Worm (Caenorhabditis elegans) whole organism, L4 larva: ENCODE measurements around the gene fbxb-104.

Experiments
- F10B5.3 ChIP-seq: sonication (generic microtip); optimal IDR thresholded peaks from 2 replicates; lab custom pipeline; 2016; ENCODE audit warnings: mild to moderate bottlenecking, missing genetic modification characterization, missing compliant biosample characterization
- F26F4.8 ChIP-seq: fragments of 200-800 bp; sonication (Bioruptor generic); conservative IDR thresholded peaks from 2 replicates; pipeline ENCODE4 v1.3.6; 2022; ENCODE audit warnings: missing genetic modification characterization, missing compliant biosample characterization
- F49E8.2 ChIP-seq: sonication (generic microtip); optimal IDR thresholded peaks from 2 replicates; lab custom pipeline; 2016; ENCODE audit warnings: missing compliant biosample characterization, mild to moderate bottlenecking, missing genetic modification characterization, borderline replicate concordance
- T26A8.4 ChIP-seq: fragments of 200-800 bp; sonication (Bioruptor generic); IDR thresholded peaks from 2 replicates; pipeline ENCODE4 v1.3.6; 2022; ENCODE audit warnings: missing genetic modification characterization, missing compliant biosample characterization
- Y5F2A.4 ChIP-seq: fragments of 200-800 bp; sonication (Bioruptor generic); optimal IDR thresholded peaks from 2 replicates; lab custom pipeline; 2018; ENCODE audit warnings: mild to moderate bottlenecking, missing genetic modification characterization, missing compliant biosample characterization
- ZK546.5 ChIP-seq, 2 experiments: sonication (generic microtip); optimal IDR thresholded peaks; 2 replicates each; lab custom pipeline; 2017; ENCODE audit warnings: missing biosample characterization in 2 of 2, missing genetic modification characterization in 2 of 2
- arid-1 ChIP-seq: fragments of 200-800 bp; sonication (Bioruptor generic); conservative IDR thresholded peaks from 2 replicates; pipeline ENCODE4 v1.3.6; 2022; ENCODE audit warnings: missing genetic modification reagents, missing genetic modification characterization, missing compliant biosample characterization
- attf-4 ChIP-seq: sonication (generic microtip); optimal IDR thresholded peaks from 3 replicates; lab custom pipeline; 2017; ENCODE audit warnings: missing biosample characterization, missing genetic modification characterization
- ceh-28 ChIP-seq: fragments of 150-350 bp; optimal IDR thresholded peaks from 2 replicates; lab custom pipeline; 2014; ENCODE audit warnings: missing biosample characterization, missing genetic modification reagents, missing genetic modification characterization
- ceh-32 ChIP-seq: sonication (generic microtip); optimal IDR thresholded peaks from 2 replicates; lab custom pipeline; 2016; ENCODE audit warnings: mild to moderate bottlenecking, missing genetic modification characterization, missing compliant biosample characterization; ENCODE audit not compliant: poor library complexity
- ceh-62 ChIP-seq: sonication (generic microtip); optimal IDR thresholded peaks from 2 replicates; lab custom pipeline; 2017; ENCODE audit warnings: missing biosample characterization, missing genetic modification characterization
- ceh-82 ChIP-seq: sonication (generic microtip); optimal IDR thresholded peaks from 2 replicates; lab custom pipeline; 2017; ENCODE audit warnings: missing biosample characterization, missing genetic modification characterization
- dmd-6 ChIP-seq: fragments of 200-800 bp; sonication (Bioruptor generic); IDR thresholded peaks from 2 replicates; pipeline ENCODE4 v1.3.6; 2022; ENCODE audit warnings: missing genetic modification reagents, missing genetic modification characterization, missing compliant biosample characterization
- dpl-1 ChIP-seq: fragments of 150-350 bp; optimal IDR thresholded peaks from 2 replicates; lab custom pipeline; 2014; ENCODE audit warnings: missing biosample characterization, missing genetic modification reagents, missing genetic modification characterization
- fos-1 ChIP-seq: fragments of 150-350 bp; optimal IDR thresholded peaks from 2 replicates; lab custom pipeline; 2014; ENCODE audit warnings: missing biosample characterization, missing genetic modification characterization
- hlh-11 ChIP-seq: fragments of 200-800 bp; sonication (Bioruptor generic); optimal IDR thresholded peaks from 2 replicates; lab custom pipeline; 2018; ENCODE audit warnings: mild to moderate bottlenecking, missing genetic modification characterization, missing compliant biosample characterization
- jun-1 ChIP-seq: fragments of 150-350 bp; optimal IDR thresholded peaks from 2 replicates; lab custom pipeline; 2014; ENCODE audit warnings: missing biosample characterization, missing genetic modification reagents, missing genetic modification characterization
- lim-7 ChIP-seq: fragments of 200-800 bp; sonication (Bioruptor generic); IDR thresholded peaks from 2 replicates; pipeline ENCODE4 v1.3.6; 2022; ENCODE audit warnings: missing genetic modification characterization, missing compliant biosample characterization
- lin-1 ChIP-seq: fragments of 200-800 bp; sonication (Bioruptor generic); IDR thresholded peaks from 2 replicates; pipeline ENCODE4 v1.3.6; 2022; ENCODE audit warnings: missing genetic modification reagents, missing genetic modification characterization, missing compliant biosample characterization
- lin-39 ChIP-seq: fragments of 150-350 bp; optimal IDR thresholded peaks from 2 replicates; lab custom pipeline; 2014; ENCODE audit warnings: missing biosample characterization, missing genetic modification reagents, missing genetic modification characterization
- lir-3 ChIP-seq: sonication (generic microtip); optimal IDR thresholded peaks from 2 replicates; lab custom pipeline; 2016; ENCODE audit warnings: mild to moderate bottlenecking, missing genetic modification characterization, missing compliant biosample characterization
- madf-9 ChIP-seq: fragments of 200-800 bp; sonication (Bioruptor generic); conservative IDR thresholded peaks from 2 replicates; pipeline ENCODE4 v1.3.6; 2022; ENCODE audit warnings: missing genetic modification reagents, missing genetic modification characterization, missing compliant biosample characterization
- mdl-1 ChIP-seq, 2 experiments: fragments of 150-350 bp in 1 of 2; sonication (generic microtip) in 1 of 2; optimal IDR thresholded peaks; 2 replicates each; lab custom pipeline; 2014 to 2017; ENCODE audit warnings: missing biosample characterization in 2 of 2, missing genetic modification characterization in 2 of 2
- mdt-29 ChIP-seq: fragments of 200-800 bp; sonication (Bioruptor generic); IDR thresholded peaks from 2 replicates; pipeline ENCODE4 v1.3.6; 2022; ENCODE audit warnings: missing genetic modification reagents, missing genetic modification characterization, missing compliant biosample characterization
- mxl-2 ChIP-seq: fragments of 200-800 bp; sonication (Bioruptor generic); conservative IDR thresholded peaks from 2 replicates; pipeline ENCODE4 v1.3.6; 2022; ENCODE audit warnings: missing genetic modification reagents, missing genetic modification characterization, missing compliant biosample characterization
- nhr-102 ChIP-seq: sonication (generic microtip); optimal IDR thresholded peaks from 2 replicates; lab custom pipeline; 2016; ENCODE audit warnings: mild to moderate bottlenecking, missing genetic modification characterization, moderate library complexity, missing compliant biosample characterization
- nhr-11 ChIP-seq: fragments of 150-350 bp; optimal IDR thresholded peaks from 2 replicates; lab custom pipeline; 2014; ENCODE audit warnings: missing biosample characterization, missing genetic modification characterization
- nhr-111 ChIP-seq: fragments of 200-800 bp; sonication (Bioruptor generic); optimal IDR thresholded peaks from 2 replicates; lab custom pipeline; 2018; ENCODE audit warnings: mild to moderate bottlenecking, missing genetic modification characterization, missing compliant biosample characterization
- nhr-25 ChIP-seq: sonication (generic microtip); optimal IDR thresholded peaks from 2 replicates; lab custom pipeline; 2017; ENCODE audit warnings: missing genetic modification characterization, mild to moderate bottlenecking, missing compliant biosample characterization, antibody characterized with exemption, moderate library complexity, borderline replicate concordance; ENCODE audit not compliant: insufficient read depth
- nhr-28 ChIP-seq: fragments of 150-350 bp; optimal IDR thresholded peaks from 2 replicates; lab custom pipeline; 2014; ENCODE audit warnings: missing biosample characterization, missing genetic modification characterization
- nhr-42 ChIP-seq: fragments of 200-800 bp; sonication (Bioruptor generic); IDR thresholded peaks from 2 replicates; pipeline ENCODE4 v1.3.6; 2022; ENCODE audit warnings: missing genetic modification characterization, missing compliant biosample characterization
- nhr-48 ChIP-seq: sonication (generic microtip); optimal IDR thresholded peaks from 2 replicates; lab custom pipeline; 2016; ENCODE audit warnings: mild to moderate bottlenecking, missing genetic modification characterization, missing compliant biosample characterization
- nhr-6 ChIP-seq: fragments of 150-350 bp; optimal IDR thresholded peaks from 2 replicates; lab custom pipeline; 2014; ENCODE audit warnings: missing biosample characterization, missing genetic modification characterization
- nhr-77 ChIP-seq: fragments of 150-350 bp; optimal IDR thresholded peaks from 2 replicates; lab custom pipeline; 2014; ENCODE audit warnings: missing biosample characterization, missing genetic modification characterization
- set-16 ChIP-seq: fragments of 200-800 bp; sonication (Bioruptor generic); IDR thresholded peaks from 2 replicates; pipeline ENCODE4 v1.3.6; 2022; ENCODE audit warnings: missing genetic modification reagents, missing genetic modification characterization, missing compliant biosample characterization
- snpc-4 ChIP-seq: fragments of 150-350 bp; optimal IDR thresholded peaks from 2 replicates; lab custom pipeline; 2014; ENCODE audit warnings: missing biosample characterization, missing genetic modification characterization
- spr-3 ChIP-seq: fragments of 200-800 bp; sonication (Bioruptor generic); optimal IDR thresholded peaks from 2 replicates; lab custom pipeline; 2018; ENCODE audit warnings: mild to moderate bottlenecking, missing genetic modification characterization, missing compliant biosample characterization
- tag-97 ChIP-seq: fragments of 200-800 bp; sonication (Bioruptor generic); IDR thresholded peaks from 2 replicates; pipeline ENCODE4 v1.3.6; 2022; ENCODE audit warnings: missing genetic modification characterization, missing compliant biosample characterization
- unc-130 ChIP-seq: sonication (generic microtip); optimal IDR thresholded peaks from 2 replicates; lab custom pipeline; 2016; ENCODE audit warnings: missing genetic modification reagents, missing genetic modification characterization, missing compliant biosample characterization
- unc-62 ChIP-seq, 3 experiments: fragments of 150-350 bp in 1 of 3; sonication (generic microtip); optimal IDR thresholded peaks in 2 of 3; peaks in 1 of 3; 1 replicate in 1 of 3; 2 replicates in 2 of 3; lab custom pipeline; 2014 to 2017; ENCODE audit warnings: missing biosample characterization in 3 of 3, missing genetic modification characterization in 3 of 3, missing genetic modification reagents in 3 of 3, missing genotype in 1 of 3
- zfp-3 ChIP-seq: fragments of 200-800 bp; sonication (Bioruptor generic); conservative IDR thresholded peaks from 2 replicates; pipeline ENCODE4 v1.3.6; 2022; ENCODE audit warnings: missing genetic modification reagents, missing genetic modification characterization, missing compliant biosample characterization

fbxb-104 gene

ce11 chrII:3439244-3439698, 37.8 kb downstream of the fbxb-104 start (continued):
- peak; percentile 73; the same call in 1 of the 2 replicates for TF ChIP-seq zfp-3
- no peak for TF ChIP-seq jun-1 (tag; lab: Kevin White, UChicago)
- TF ChIP-seq madf-9, result peak; percentile 26; the same call in 1 of the 2 replicates
- TF ChIP-seq arid-1 (GFP tag; lab: Robert Waterston, UW), result no peak
- no peak for TF ChIP-seq ceh-62 (tag; lab: Kevin White, UChicago)
- peak; percentile 86 for TF ChIP-seq mdt-29 (GFP tag; lab: Robert Waterston, UW)
- no peak for TF ChIP-seq ceh-82 (tag; lab: Kevin White, UChicago)
- no peak for TF ChIP-seq nhr-111 (GFP tag; lab: Kevin White, UChicago)
- peak; percentile 4 for TF ChIP-seq nhr-48 (tag; lab: Kevin White, UChicago)
- TF ChIP-seq unc-62 (GFP tag; optimal IDR thresholded peaks at IDR 0.05 in 1 of 2; lab: Kevin White, UChicago), result no peak
- no peak for TF ChIP-seq unc-62 (tag; optimal IDR thresholded peaks at IDR 0.05; lab: Kevin White, UChicago)
- TF ChIP-seq attf-4, result no peak
- TF ChIP-seq fos-1, result no peak
- no peak for TF ChIP-seq lin-39
- TF ChIP-seq nhr-6 (tag; lab: Kevin White, UChicago), result no peak
- no peak for TF ChIP-seq dpl-1 (GFP tag; lab: Kevin White, UChicago)
- no peak for TF ChIP-seq tag-97
- TF ChIP-seq hlh-11, result peak; percentile 81
- TF ChIP-seq T26A8.4, result peak; percentile 74

DNA sequence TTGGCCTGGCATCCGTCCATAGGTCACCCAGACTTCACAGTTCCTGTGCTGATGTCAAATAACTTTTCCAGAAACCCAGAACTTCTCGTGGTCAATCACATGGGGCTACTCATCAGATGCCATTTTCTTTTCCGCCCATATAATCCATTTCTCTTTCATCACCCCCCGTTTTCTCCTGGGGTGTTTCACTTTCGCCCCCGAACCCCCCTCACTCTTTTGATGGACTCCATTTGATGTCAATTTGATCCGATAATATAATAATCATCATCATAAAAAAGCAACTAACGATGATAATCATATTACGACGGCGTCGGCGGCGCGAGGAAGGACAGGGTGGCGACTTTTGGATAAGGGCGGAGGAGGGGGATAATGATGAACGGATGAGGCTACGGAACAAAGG, 38.8 kb downstream of the fbxb-104 start:
- TF ChIP-seq lir-3 (tag; lab: Kevin White, UChicago) (no peak), F10B5.3 (tag; lab: Kevin White, UChicago) (no peak), hlh-11 (peak; percentile 2)

- TF ChIP-seq nhr-42 (GFP tag; lab: Robert Waterston, UW) (no peak), set-16 (peak; percentile 77)
Observed at ce11 chrII:3437393-3437792, 39.7 kb downstream of the fbxb-104 start.

ce11 chrII:3436412-3436811, 40.7 kb downstream of the fbxb-104 start, which contains the start of gene skpo-2:
Gene skpo-2 (minus strand): TSS chrII:3436512.
- TF ChIP-seq Y5F2A.4 (GFP tag; lab: Kevin White, UChicago) (no peak), nhr-77 (tag; lab: Kevin White, UChicago) (no peak), ceh-32 (tag; lab: Kevin White, UChicago) (no peak), lim-7 (GFP tag; lab: Robert Waterston, UW) (no peak), nhr-102 (tag; lab: Kevin White, UChicago) (no peak), lin-1 (GFP tag; lab: Robert Waterston, UW) (no peak), nhr-28 (no peak), nhr-11 (tag; lab: Kevin White, UChicago) (no peak), tag-97 (no peak), nhr-6 (tag; lab: Kevin White, UChicago) (no peak), unc-62 (GFP tag; optimal IDR thresholded peaks at IDR 0.05 in 1 of 2; lab: Kevin White, UChicago) (no peak), unc-62 (tag; optimal IDR thresholded peaks at IDR 0.05; lab: Kevin White, UChicago) (no peak), F26F4.8 (GFP tag; lab: Robert Waterston, UW) (no peak)

ce11 chrII:3434893-3435503, 42.1 kb downstream of the fbxb-104 start:
- no peak for TF ChIP-seq ZK546.5 (tag; optimal IDR thresholded peaks at IDR 0.05; lab: Kevin White, UChicago)
- TF ChIP-seq nhr-25 (tag; lab: Kevin White, UChicago), result peak; percentile 16
- no peak for TF ChIP-seq fos-1
- TF ChIP-seq F26F4.8 (GFP tag; lab: Robert Waterston, UW), result no peak
- TF ChIP-seq F49E8.2 (tag; lab: Kevin White, UChicago), result no peak
- TF ChIP-seq arid-1 (GFP tag; lab: Robert Waterston, UW), result no peak
- no peak for TF ChIP-seq ceh-28 (tag; lab: Kevin White, UChicago)
- peak; percentile 55 for TF ChIP-seq dmd-6 (GFP tag; lab: Robert Waterston, UW)
- peak; percentile 34 for TF ChIP-seq nhr-28
- peak in 1 of 2 experiments; percentile 30 for TF ChIP-seq unc-62 (GFP tag; optimal IDR thresholded peaks at IDR 0.05 in 1 of 2; lab: Kevin White, UChicago)
- no peak for TF ChIP-seq unc-62 (tag; optimal IDR thresholded peaks at IDR 0.05; lab: Kevin White, UChicago)
- no peak for TF ChIP-seq unc-130 (GFP tag; lab: Kevin White, UChicago)
- TF ChIP-seq snpc-4, result peak; percentile 16
- no peak for TF ChIP-seq nhr-111 (GFP tag; lab: Kevin White, UChicago)
- no peak for TF ChIP-seq mxl-2 (GFP tag; lab: Robert Waterston, UW)
- TF ChIP-seq mdl-1 (tag; optimal IDR thresholded peaks at IDR 0.05; lab: Kevin White, UChicago), result no peak
- TF ChIP-seq spr-3, result no peak
